Fruit fly (Drosophila melanogaster) S2 (cell line): Measurements from ENCODE around the gene PH4alphaNE3.

ENCODE experiments used
- CG8478 ChIP-seq: fragments of >200 bp; optimal IDR thresholded peaks from 2 replicates; lab custom pipeline; 2018
- CTCF ChIP-seq, 2 experiments: fragments of >200 bp; optimal IDR thresholded peaks; 2 replicates each; lab custom pipeline; 2018

DNA sequence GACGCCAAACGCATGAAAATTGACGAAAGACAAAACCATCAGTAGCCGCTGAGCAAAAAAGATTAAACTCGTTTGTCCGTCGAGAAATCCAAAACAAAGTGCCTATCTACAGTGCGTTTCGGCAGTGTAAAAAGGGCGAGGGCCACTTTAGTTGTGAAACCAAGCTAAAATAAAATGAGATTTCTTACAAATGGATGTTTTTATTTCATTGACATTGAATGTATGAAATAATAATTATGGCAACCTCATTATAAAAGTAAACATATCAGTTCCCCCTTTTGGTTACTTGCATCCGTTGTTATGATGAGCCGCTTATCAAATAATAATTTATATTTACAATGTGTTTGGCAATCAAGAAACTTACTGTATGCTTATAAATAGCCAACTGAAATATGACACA, 39.5 kb upstream of the PH4alphaNE3 start:
- TF ChIP-seq CTCF (optimal IDR thresholded peaks at IDR 0.05; lab: Kevin White, UChicago) (no peak), CG8478 (no peak)
